Fruit fly (Drosophila melanogaster) whole organism, adult: ENCODE measurements around the gene Nhe2.

ENCODE experiments used
- CG11617 ChIP-seq: fragments of 200-800 bp; sonication (Bioruptor generic); optimal IDR thresholded peaks from 2 replicates; lab custom pipeline; 2017; ENCODE audit warnings: mild to moderate bottlenecking, missing biosample characterization, missing genetic modification reagents, missing genetic modification characterization
- CG12768 ChIP-seq: fragments of 200-800 bp; sonication (Bioruptor generic); optimal IDR thresholded peaks from 2 replicates; lab custom pipeline; 2017; ENCODE audit warnings: missing biosample characterization, missing genetic modification characterization, mild to moderate bottlenecking, moderate library complexity, missing genetic modification reagents
- CG14711 ChIP-seq: fragments of 200-800 bp; sonication (Bioruptor generic); optimal IDR thresholded peaks from 2 replicates; lab custom pipeline; 2018; ENCODE audit warnings: missing biosample characterization, mild to moderate bottlenecking, missing genetic modification characterization, moderate library complexity
- CG1620 ChIP-seq: fragments of 200-800 bp; sonication (Bioruptor generic); optimal IDR thresholded peaks from 2 replicates; lab custom pipeline; 2016; ENCODE audit warnings: missing biosample characterization, missing genetic modification characterization
- CG33017 ChIP-seq: fragments of 200-800 bp; sonication (Bioruptor generic); optimal IDR thresholded peaks from 2 replicates; lab custom pipeline; 2018; ENCODE audit warnings: missing biosample characterization, mild to moderate bottlenecking, missing genetic modification characterization, moderate library complexity
- CG5204 ChIP-seq: fragments of 200-800 bp; sonication (Bioruptor generic); optimal IDR thresholded peaks from 2 replicates; lab custom pipeline; 2016; ENCODE audit warnings: missing biosample characterization, missing genetic modification characterization
- CG7101 ChIP-seq: fragments of 200-800 bp; sonication (Bioruptor generic); optimal IDR thresholded peaks from 2 replicates; lab custom pipeline; 2018; ENCODE audit warnings: missing biosample characterization, mild to moderate bottlenecking, missing genetic modification characterization, moderate library complexity
- Clk ChIP-seq: fragments of 200-800 bp; sonication (Bioruptor generic); optimal IDR thresholded peaks from 2 replicates; lab custom pipeline; 2017; ENCODE audit warnings: missing biosample characterization, missing genetic modification characterization
- Crg-1 ChIP-seq: fragments of 200-800 bp; sonication (Bioruptor generic); optimal IDR thresholded peaks from 2 replicates; lab custom pipeline; 2016; ENCODE audit warnings: missing biosample characterization, missing genetic modification characterization
- Hr96 ChIP-seq: fragments of 200-800 bp; sonication (Bioruptor generic); optimal IDR thresholded peaks from 2 replicates; lab custom pipeline; 2016; ENCODE audit warnings: missing biosample characterization, missing genetic modification characterization
- Mnt ChIP-seq: fragments of 200-800 bp; sonication (Bioruptor generic); optimal IDR thresholded peaks from 2 replicates; lab custom pipeline; 2016; ENCODE audit warnings: missing biosample characterization, mild to moderate bottlenecking, missing genetic modification characterization
- bab1 ChIP-seq: fragments of 200-800 bp; sonication (Bioruptor generic); optimal IDR thresholded peaks from 3 replicates; lab custom pipeline; 2019; ENCODE audit warnings: missing biosample characterization, mild to moderate bottlenecking, missing genetic modification characterization, moderate library complexity
- cic ChIP-seq: fragments of 200-800 bp; sonication (Bioruptor generic); optimal IDR thresholded peaks from 2 replicates; lab custom pipeline; 2017; ENCODE audit warnings: missing biosample characterization, mild to moderate bottlenecking, missing genetic modification characterization, moderate library complexity
- kay ChIP-seq: fragments of 200-800 bp; sonication (Bioruptor generic); peaks from one replicate; lab custom pipeline; 2016; ENCODE audit warnings: missing biosample characterization, missing genetic modification characterization, borderline replicate concordance
- ovo ChIP-seq: fragments of 200-800 bp; sonication (Bioruptor generic); optimal IDR thresholded peaks from 2 replicates; lab custom pipeline; 2016; ENCODE audit warnings: missing biosample characterization, missing genetic modification characterization
- pad ChIP-seq: fragments of 200-800 bp; sonication (Bioruptor generic); optimal IDR thresholded peaks from 3 replicates; lab custom pipeline; 2017; ENCODE audit warnings: missing biosample characterization, missing genetic modification characterization, mild to moderate bottlenecking, moderate library complexity, missing genetic modification reagents
- tj ChIP-seq: fragments of 200-800 bp; sonication (Bioruptor generic); optimal IDR thresholded peaks from 3 replicates; lab custom pipeline; 2017; ENCODE audit warnings: missing biosample characterization, mild to moderate bottlenecking, missing genetic modification characterization, moderate library complexity
- toe ChIP-seq: fragments of 200-800 bp; sonication (Bioruptor generic); optimal IDR thresholded peaks from 2 replicates; lab custom pipeline; 2016; ENCODE audit warnings: missing biosample characterization, missing genetic modification characterization

The Nhe2 gene

dm6 chr2L:21102399-21103108, 1.8 kb upstream of the Nhe2 start, which contains the start of gene CG9257:
Gene CG9257 (plus strand): TSS chr2L:21102743.
- TF ChIP-seq CG7101 (tag; lab: Kevin White, UChicago) (peak; percentile 10), Clk (GFP tag; lab: Kevin White, UChicago) (no peak), CG12768 (no peak), Crg-1 (GFP tag; lab: Kevin White, UChicago) (no peak), toe (GFP tag; lab: Kevin White, UChicago) (no peak), Mnt (GFP tag; lab: Kevin White, UChicago) (peak; percentile 99), CG11617 (GFP tag; lab: Kevin White, UChicago) (peak; percentile 17), Hr96 (GFP tag; lab: Kevin White, UChicago) (no peak), CG5204 (GFP tag; lab: Kevin White, UChicago) (peak; percentile 33)

dm6 chr2L:21105127-21105526, 759 bp downstream of the Nhe2 start:
- TF ChIP-seq CG12768 (no peak), CG11617 (GFP tag; lab: Kevin White, UChicago) (no peak)

- TF ChIP-seq bab1 (GFP tag; lab: Kevin White, UChicago), result peak; percentile 25
- TF ChIP-seq cic, result peak; percentile 54
- no peak for TF ChIP-seq Crg-1 (GFP tag; lab: Kevin White, UChicago)
- TF ChIP-seq tj (GFP tag; lab: Kevin White, UChicago), result peak; percentile 54
These were observed 3.5 kb downstream of the Nhe2 start for dm6 chr2L:21107651-21108489.

dm6 chr2L:21108759-21109282, 4.5 kb downstream of the Nhe2 start:
- TF ChIP-seq kay (peak; percentile 44), bab1 (GFP tag; lab: Kevin White, UChicago) (peak; percentile 16), ovo (no peak), CG1620 (GFP tag; lab: Kevin White, UChicago) (no peak)

- no peak for TF ChIP-seq ovo
- no peak for TF ChIP-seq CG11617 (GFP tag; lab: Kevin White, UChicago)
- TF ChIP-seq CG12768, result no peak
- no peak for TF ChIP-seq cic
- TF ChIP-seq Mnt (GFP tag; lab: Kevin White, UChicago), result no peak
These were observed 5.3 kb downstream of the Nhe2 start for dm6 chr2L:21109680-21110079.

- no peak for TF ChIP-seq CG1620 (GFP tag; lab: Kevin White, UChicago)
- TF ChIP-seq Crg-1 (GFP tag; lab: Kevin White, UChicago), result no peak
These were observed 7.5 kb downstream of the Nhe2 start for dm6 chr2L:21111849-21112248.

dm6 chr2L:21113546-21113945, 9.2 kb downstream of the Nhe2 start:
- TF ChIP-seq Mnt (GFP tag; lab: Kevin White, UChicago) (no peak), CG33017 (tag; lab: Kevin White, UChicago) (no peak), toe (GFP tag; lab: Kevin White, UChicago) (no peak), ovo (no peak), Hr96 (GFP tag; lab: Kevin White, UChicago) (no peak), CG1620 (GFP tag; lab: Kevin White, UChicago) (no peak), cic (no peak), bab1 (GFP tag; lab: Kevin White, UChicago) (no peak), Clk (GFP tag; lab: Kevin White, UChicago) (no peak), CG12768 (no peak), kay (no peak), CG14711 (tag; lab: Kevin White, UChicago) (no peak), pad (GFP tag; lab: Kevin White, UChicago) (no peak), tj (GFP tag; lab: Kevin White, UChicago) (no peak), Crg-1 (GFP tag; lab: Kevin White, UChicago) (no peak), CG5204 (GFP tag; lab: Kevin White, UChicago) (no peak)

dm6 chr2L:21115687-21116086, 11.3 kb downstream of the Nhe2 start:
- TF ChIP-seq kay (peak; percentile 30), bab1 (GFP tag; lab: Kevin White, UChicago) (peak; percentile 27), CG33017 (tag; lab: Kevin White, UChicago) (no peak), tj (GFP tag; lab: Kevin White, UChicago) (peak; percentile 83)
